Fruit fly (Drosophila melanogaster): ENCODE data around the gene CG13305.

dm6 chr3L:8676500-8676899 is 29.9 kb upstream of the CG13305 start:
- no peak for TF ChIP-seq Stat92E (GFP tag; optimal IDR thresholded peaks at IDR 0.05)
- no peak for TF ChIP-seq CG12219 (GFP tag; optimal IDR thresholded peaks at IDR 0.05)
- TF ChIP-seq ATbp (GFP tag; optimal IDR thresholded peaks at IDR 0.05) = no peak
- TF ChIP-seq CG6175 (GFP tag; IDR thresholded peaks at IDR 0.05) = no peak
- TF ChIP-seq kay (GFP tag; optimal IDR thresholded peaks at IDR 0.05) = no peak
- no peak for TF ChIP-seq CG1792 (GFP tag; optimal IDR thresholded peaks at IDR 0.05)
- no peak for TF ChIP-seq fd64A (GFP tag; optimal IDR thresholded peaks at IDR 0.05)
- TF ChIP-seq da (GFP tag; optimal IDR thresholded peaks at IDR 0.05) = no peak
- no peak for TF ChIP-seq CHES-1-like (GFP tag; optimal IDR thresholded peaks at IDR 0.05)
- 0 out of 4 replicates have a peak, but pooled peaks have one; percentile 6 for TF ChIP-seq chinmo (GFP tag; IDR thresholded peaks at IDR 0.05; ENCODE audit: partially characterized antibody)
- TF ChIP-seq dpn (GFP tag; optimal IDR thresholded peaks at IDR 0.05) = no peak
- no peak for TF ChIP-seq CG2199 (GFP tag; IDR thresholded peaks at IDR 0.05)
- TF ChIP-seq Deaf1 (tag; optimal IDR thresholded peaks at IDR 0.05) = no peak
